Worm (Caenorhabditis elegans) whole organism, L3 larva: ENCODE measurements around the gene Y69A2AR.46.

Experiments
- ZK546.5 ChIP-seq: sonication (generic microtip); optimal IDR thresholded peaks from 2 replicates; lab custom pipeline; 2017; ENCODE audit warnings: missing biosample characterization, missing genetic modification characterization
- ceh-16 ChIP-seq: sonication (generic microtip); optimal IDR thresholded peaks from 2 replicates; lab custom pipeline; 2017; ENCODE audit warnings: missing biosample characterization, missing genetic modification characterization
- elt-2 ChIP-seq: sonication (generic microtip); optimal IDR thresholded peaks from 2 replicates; lab custom pipeline; 2016; ENCODE audit warnings: missing genetic modification reagents, mild to moderate bottlenecking, missing genetic modification characterization, missing compliant biosample characterization
- jun-1 ChIP-seq: fragments of 150-350 bp; optimal IDR thresholded peaks from 2 replicates; lab custom pipeline; 2014; ENCODE audit warnings: missing biosample characterization, missing genetic modification reagents, missing genetic modification characterization
- lin-15B ChIP-seq: fragments of 150-350 bp; optimal IDR thresholded peaks from 2 replicates; lab custom pipeline; 2014; ENCODE audit warnings: missing biosample characterization, missing genetic modification characterization
- nhr-67 ChIP-seq: fragments of 150-350 bp; optimal IDR thresholded peaks from 2 replicates; lab custom pipeline; 2014; ENCODE audit warnings: missing biosample characterization, missing genetic modification characterization
- unc-62 ChIP-seq: fragments of 150-350 bp; sonication (generic microtip); optimal IDR thresholded peaks from 4 replicates; lab custom pipeline; 2014; ENCODE audit warnings: missing biosample characterization, missing genetic modification reagents, missing genetic modification characterization

- TF ChIP-seq nhr-67 (tag; lab: Kevin White, UChicago): no peak
- TF ChIP-seq unc-62 (GFP tag; lab: Kevin White, UChicago): no peak
- no peak for TF ChIP-seq ZK546.5 (tag; lab: Kevin White, UChicago)
- TF ChIP-seq jun-1 (tag; lab: Kevin White, UChicago): no peak
- TF ChIP-seq elt-2 (tag; lab: Kevin White, UChicago): no peak
- no peak for TF ChIP-seq lin-15B (tag; lab: Kevin White, UChicago)
- no peak for TF ChIP-seq ceh-16 (tag; lab: Kevin White, UChicago)
These were observed 41.4 kb downstream of the Y69A2AR.46 start for ce11 chrIV:2602862-2603189.
